Worm (Caenorhabditis elegans) whole organism, midembryonic: ENCODE results near the gene W05H9.2.

Source experiments
- klf-2 ChIP-seq: fragments of 200-800 bp; sonication (Bioruptor generic); conservative IDR thresholded peaks from 2 replicates; pipeline ENCODE4 v1.3.6; 2022; ENCODE audit warnings: missing genetic modification reagents, missing genetic modification characterization, missing compliant biosample characterization
- ref-1 ChIP-seq: fragments of 200-800 bp; sonication (Bioruptor generic); conservative IDR thresholded peaks from 2 replicates; pipeline ENCODE4 v1.3.6; 2022; ENCODE audit warnings: missing genetic modification reagents, missing genetic modification characterization, missing compliant biosample characterization
- tab-1 ChIP-seq: fragments of 200-800 bp; sonication (Bioruptor generic); IDR thresholded peaks from 2 replicates; pipeline ENCODE4 v1.3.6; 2022; ENCODE audit warnings: missing genetic modification characterization, missing compliant biosample characterization

DNA sequence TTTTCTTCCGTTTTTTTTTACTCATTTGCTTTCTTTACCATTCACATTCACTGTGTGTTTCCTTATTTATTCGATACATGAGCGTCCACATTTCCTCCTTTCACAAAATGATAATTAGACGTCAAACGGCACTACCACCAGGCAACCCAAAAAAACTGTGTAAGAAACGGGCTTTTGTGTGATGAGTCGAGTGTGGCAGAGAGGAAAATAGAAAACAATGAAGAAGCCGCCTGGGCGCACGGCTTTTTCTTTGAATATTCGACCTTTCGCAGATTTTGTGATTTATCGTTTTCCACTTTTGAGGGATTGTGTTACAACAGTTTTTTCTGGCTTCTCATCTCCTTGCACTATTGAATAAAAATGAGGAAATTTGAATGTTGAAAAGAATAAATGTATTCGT, 11.5 kb downstream of the W05H9.2 start:
- TF ChIP-seq tab-1 (GFP tag; lab: Robert Waterston, UW) (no peak), klf-2 (no peak), ref-1 (no peak)
